Worm (Caenorhabditis elegans) whole organism, late embryonic: Measurements from ENCODE around the gene cux-7.

Source experiments
- ama-1 ChIP-seq: fragments of 150-350 bp; optimal IDR thresholded peaks from 2 replicates; lab custom pipeline; 2014
- ceh-45 ChIP-seq: fragments of 200-800 bp; sonication (Bioruptor generic); IDR thresholded peaks from 2 replicates; pipeline ENCODE4 v1.3.6; 2022; ENCODE audit warnings: missing genetic modification reagents, missing genetic modification characterization, missing compliant biosample characterization
- ceh-9 ChIP-seq: sonication (generic microtip); optimal IDR thresholded peaks from 2 replicates; lab custom pipeline; 2016; ENCODE audit warnings: mild to moderate bottlenecking, missing genetic modification characterization, inconsistent platforms, missing compliant biosample characterization
- fkh-10 ChIP-seq: fragments of 150-350 bp; optimal IDR thresholded peaks from 2 replicates; lab custom pipeline; 2014; ENCODE audit warnings: missing biosample characterization, missing genetic modification reagents, missing genetic modification characterization
- fkh-6 ChIP-seq: sonication (generic microtip); optimal IDR thresholded peaks from 2 replicates; lab custom pipeline; 2016; ENCODE audit warnings: missing genetic modification characterization, missing compliant biosample characterization
- ref-2 ChIP-seq: sonication (generic microtip); optimal IDR thresholded peaks from 2 replicates; lab custom pipeline; 2016; ENCODE audit warnings: missing genetic modification characterization, missing compliant biosample characterization
- rnt-1 ChIP-seq: sonication (generic microtip); optimal IDR thresholded peaks from 2 replicates; lab custom pipeline; 2016; ENCODE audit warnings: missing genetic modification characterization, missing compliant biosample characterization
- tbx-2 ChIP-seq: sonication (generic microtip); optimal IDR thresholded peaks from 2 replicates; lab custom pipeline; 2016; ENCODE audit warnings: missing genetic modification characterization, missing compliant biosample characterization
- unc-3 ChIP-seq, 2 experiments: fragments of 200-800 bp in 1 of 2; sonication (Bioruptor generic) in 1 of 2; sonication (generic microtip) in 1 of 2; conservative IDR thresholded peaks in 1 of 2; optimal IDR thresholded peaks in 1 of 2; 2 replicates each; pipeline versions ENCODE4 v1.3.6 to Lab custom; 2016 to 2022; ENCODE audit warnings: missing compliant biosample characterization in 2 of 2, missing genetic modification characterization in 2 of 2, missing genetic modification reagents in 1 of 2
- unc-55 ChIP-seq: sonication (generic microtip); optimal IDR thresholded peaks from 2 replicates; lab custom pipeline; 2017; ENCODE audit warnings: missing biosample characterization, missing genetic modification reagents, missing genetic modification characterization
- ztf-16 ChIP-seq: sonication (generic microtip); optimal IDR thresholded peaks from 2 replicates; lab custom pipeline; 2017; ENCODE audit warnings: missing genetic modification characterization, missing compliant biosample characterization

ce11 chrIII:7508128-7508635 is 12.5 kb downstream of the cux-7 start, which contains the start of gene cls-1:
- TF ChIP-seq fkh-6 (tag; lab: Kevin White, UChicago) (no peak), ztf-16 (tag; lab: Kevin White, UChicago) (no peak), unc-55 (GFP tag; lab: Kevin White, UChicago) (no peak), fkh-10 (no peak), ama-1 (no peak), tbx-2 (tag; lab: Kevin White, UChicago) (no peak), rnt-1 (tag; lab: Kevin White, UChicago) (no peak), unc-3 (GFP tag; conservative IDR thresholded peaks at IDR 0.05; lab: Robert Waterston, UW) (no peak), unc-3 (tag; optimal IDR thresholded peaks at IDR 0.05; lab: Kevin White, UChicago) (no peak), ref-2 (tag; lab: Kevin White, UChicago) (no peak), ceh-45 (GFP tag; lab: Robert Waterston, UW) (no peak), ceh-9 (tag; lab: Kevin White, UChicago) (no peak)
